Worm (Caenorhabditis elegans): ENCODE results near the gene F10C5.3.

- TF ChIP-seq med-1 (GFP tag; optimal IDR thresholded peaks at IDR 0.05; ENCODE audit: insufficient read depth) (no peak), klf-2 (GFP tag; conservative IDR thresholded peaks at IDR 0.05) (no peak), ztf-23 (GFP tag; IDR thresholded peaks at IDR 0.05) (no peak), flt-1 (GFP tag; IDR thresholded peaks at IDR 0.05) (no peak)
These were observed 47.2 kb downstream of the F10C5.3 start for ce11 chrIII:530899-531298.

Measured in whole organism, midembryonic.